Fruit fly (Drosophila melanogaster) whole organism, embryonic: ENCODE data around the gene Naa20A.

Source experiments
- ATbp ChIP-seq: fragments of 200-800 bp; sonication (Bioruptor generic); optimal IDR thresholded peaks from 2 replicates; lab custom pipeline; 2017; ENCODE audit warnings: missing biosample characterization, mild to moderate bottlenecking, missing genetic modification characterization, missing genetic modification reagents
- Blimp-1 ChIP-seq: fragments of 200-800 bp; sonication (Bioruptor generic); optimal IDR thresholded peaks from 3 replicates; lab custom pipeline; 2018; ENCODE audit warnings: missing biosample characterization, missing genetic modification characterization, mild to moderate bottlenecking, moderate library complexity, missing genetic modification reagents
- CG10431 ChIP-seq: fragments of 200-800 bp; sonication (Bioruptor generic); optimal IDR thresholded peaks from 3 replicates; lab custom pipeline; 2018; ENCODE audit warnings: missing biosample characterization, mild to moderate bottlenecking, missing genetic modification characterization
- CG10462 ChIP-seq: fragments of 200-800 bp; sonication (Bioruptor generic); optimal IDR thresholded peaks from 2 replicates; lab custom pipeline; 2016; ENCODE audit warnings: missing biosample characterization, missing genetic modification characterization
- CG10959 ChIP-seq: fragments of 200-800 bp; sonication (Bioruptor generic); IDR thresholded peaks from 2 replicates; pipeline ENCODE4 v1.3.6; 2022; ENCODE audit warnings: missing biosample characterization, missing genetic modification characterization
- CG11456 ChIP-seq: fragments of 200-800 bp; sonication (Bioruptor generic); IDR thresholded peaks from 3 replicates; pipeline ENCODE4 v1.3.6; 2022; ENCODE audit warnings: missing biosample characterization, missing genetic modification characterization
- CG12071 ChIP-seq: fragments of 200-800 bp; sonication (Bioruptor generic); optimal IDR thresholded peaks from 3 replicates; lab custom pipeline; 2018; ENCODE audit warnings: missing biosample characterization, mild to moderate bottlenecking, missing genetic modification characterization
- CG15073 ChIP-seq: fragments of 200-800 bp; sonication (Bioruptor generic); optimal IDR thresholded peaks from 2 replicates; lab custom pipeline; 2016; ENCODE audit warnings: missing biosample characterization, missing genetic modification characterization
- CG16779 ChIP-seq: fragments of 200-800 bp; sonication (Bioruptor generic); IDR thresholded peaks from 2 replicates; pipeline ENCODE4 v1.3.6; 2022; ENCODE audit warnings: missing biosample characterization, missing genetic modification characterization
- CG17328 ChIP-seq: fragments of 200-800 bp; sonication (Bioruptor generic); IDR thresholded peaks from 2 replicates; pipeline ENCODE4 v1.3.6; 2022; ENCODE audit warnings: missing biosample characterization, missing genetic modification characterization
- CG18011 ChIP-seq: fragments of 200-800 bp; sonication (Bioruptor generic); optimal IDR thresholded peaks from 2 replicates; lab custom pipeline; 2017; ENCODE audit warnings: missing biosample characterization, missing genetic modification characterization, mild to moderate bottlenecking, moderate library complexity, missing genotype
- CG2120 ChIP-seq: fragments of 200-800 bp; sonication (Bioruptor generic); optimal IDR thresholded peaks from 3 replicates; lab custom pipeline; 2016; ENCODE audit warnings: missing biosample characterization, missing genetic modification characterization
- CG4854 ChIP-seq: fragments of 200-800 bp; sonication (Bioruptor generic); optimal IDR thresholded peaks from 2 replicates; lab custom pipeline; 2016; ENCODE audit warnings: missing biosample characterization, missing genetic modification characterization, inconsistent platforms
- CG7745 ChIP-seq: fragments of 200-800 bp; sonication (Bioruptor generic); optimal IDR thresholded peaks from 2 replicates; lab custom pipeline; 2018; ENCODE audit warnings: missing biosample characterization, mild to moderate bottlenecking, missing genetic modification characterization, moderate library complexity
- CG7786 ChIP-seq: fragments of 200-800 bp; sonication (Bioruptor generic); optimal IDR thresholded peaks from 2 replicates; lab custom pipeline; 2016; ENCODE audit warnings: missing biosample characterization, missing genetic modification characterization
- CG7839 ChIP-seq: fragments of 200-800 bp; sonication (Bioruptor generic); optimal IDR thresholded peaks from 3 replicates; lab custom pipeline; 2018; ENCODE audit warnings: missing biosample characterization, mild to moderate bottlenecking, missing genetic modification characterization, moderate library complexity
- CG8388 ChIP-seq: fragments of 200-800 bp; sonication (Bioruptor generic); optimal IDR thresholded peaks from 2 replicates; lab custom pipeline; 2019; ENCODE audit warnings: missing biosample characterization, mild to moderate bottlenecking, missing genetic modification characterization, moderate library complexity
- CG9817 ChIP-seq: fragments of 200-800 bp; sonication (Bioruptor generic); optimal IDR thresholded peaks from 2 replicates; lab custom pipeline; 2018; ENCODE audit warnings: missing biosample characterization, mild to moderate bottlenecking, missing genetic modification characterization, moderate library complexity
- Camta ChIP-seq: fragments of 200-800 bp; sonication (Bioruptor generic); optimal IDR thresholded peaks from 2 replicates; lab custom pipeline; 2016; ENCODE audit warnings: missing biosample characterization, missing genetic modification characterization
- CkIIα-i1 ChIP-seq: fragments of 200-800 bp; sonication (Bioruptor generic); IDR thresholded peaks from 2 replicates; pipeline ENCODE4 v1.3.6; 2022; ENCODE audit warnings: missing biosample characterization, missing genetic modification characterization
- Dbx ChIP-seq: fragments of 200-800 bp; sonication (Bioruptor generic); IDR thresholded peaks from 3 replicates; pipeline ENCODE4 v1.3.6; 2022; ENCODE audit warnings: missing biosample characterization, missing genetic modification characterization
- Elba2 ChIP-seq: fragments of 200-800 bp; sonication (Bioruptor generic); optimal IDR thresholded peaks from 3 replicates; lab custom pipeline; 2016; ENCODE audit warnings: missing biosample characterization, missing genetic modification characterization
- Ets97D ChIP-seq: fragments of 200-800 bp; sonication (Bioruptor generic); optimal IDR thresholded peaks from 3 replicates; lab custom pipeline; 2016; ENCODE audit warnings: missing biosample characterization, missing genetic modification characterization
- Fer1 ChIP-seq: fragments of 200-800 bp; sonication (Bioruptor generic); optimal IDR thresholded peaks from 2 replicates; lab custom pipeline; 2017; ENCODE audit warnings: missing biosample characterization, mild to moderate bottlenecking, missing genetic modification characterization
- H15 ChIP-seq: fragments of 200-800 bp; sonication (Bioruptor generic); IDR thresholded peaks from 3 replicates; pipeline ENCODE4 v1.3.6; 2022; ENCODE audit warnings: missing biosample characterization, missing genetic modification characterization
- HHEX ChIP-seq: fragments of 200-800 bp; sonication (Bioruptor generic); optimal IDR thresholded peaks from 3 replicates; lab custom pipeline; 2017; ENCODE audit warnings: missing biosample characterization, mild to moderate bottlenecking, missing genetic modification characterization, missing genetic modification reagents
- NC2α ChIP-seq: fragments of 200-800 bp; sonication (Bioruptor generic); optimal IDR thresholded peaks from 2 replicates; lab custom pipeline; 2016; ENCODE audit warnings: missing biosample characterization, missing genetic modification characterization
- Neu2 ChIP-seq: fragments of 200-800 bp; sonication (Bioruptor generic); optimal IDR thresholded peaks from 3 replicates; lab custom pipeline; 2016; ENCODE audit warnings: missing biosample characterization, missing genetic modification characterization, borderline replicate concordance
- Nf-YC ChIP-seq: fragments of 200-800 bp; optimal IDR thresholded peaks from 3 replicates; lab custom pipeline; 2019; ENCODE audit warnings: missing biosample characterization, mild to moderate bottlenecking, missing genetic modification characterization, moderate library complexity
- Optix ChIP-seq: fragments of 200-800 bp; sonication (Bioruptor generic); IDR thresholded peaks from 3 replicates; pipeline ENCODE4 v1.3.6; 2022; ENCODE audit warnings: missing biosample characterization, missing genetic modification characterization
- Ptx1 ChIP-seq: fragments of 200-800 bp; sonication (Bioruptor generic); IDR thresholded peaks from 2 replicates; pipeline ENCODE4 v1.3.6; 2022; ENCODE audit warnings: missing biosample characterization, missing genetic modification characterization
- Rfx ChIP-seq: fragments of 200-800 bp; sonication (Bioruptor generic); IDR thresholded peaks from 2 replicates; pipeline ENCODE4 v1.3.6; 2022; ENCODE audit warnings: missing biosample characterization, missing genetic modification characterization
- Sry-β ChIP-seq: fragments of 200-800 bp; sonication (Bioruptor generic); optimal IDR thresholded peaks from 2 replicates; lab custom pipeline; 2018; ENCODE audit warnings: missing biosample characterization, mild to moderate bottlenecking, missing genetic modification characterization, moderate library complexity
- Vsx1 ChIP-seq: fragments of 200-800 bp; sonication (Bioruptor generic); optimal IDR thresholded peaks from 2 replicates; lab custom pipeline; 2017; ENCODE audit warnings: missing biosample characterization, mild to moderate bottlenecking, missing genetic modification characterization, missing genetic modification reagents
- bcd ChIP-seq: fragments of 200-800 bp; sonication (Bioruptor generic); optimal IDR thresholded peaks from 2 replicates; lab custom pipeline; 2017; ENCODE audit warnings: missing biosample characterization, mild to moderate bottlenecking, missing genetic modification characterization
- fd3F ChIP-seq: fragments of 200-800 bp; sonication (Bioruptor generic); optimal IDR thresholded peaks from 2 replicates; lab custom pipeline; 2018; ENCODE audit warnings: missing biosample characterization, mild to moderate bottlenecking, missing genetic modification characterization, moderate library complexity
- fd64A ChIP-seq: fragments of 200-800 bp; sonication (Bioruptor generic); optimal IDR thresholded peaks from 3 replicates; lab custom pipeline; 2018; ENCODE audit warnings: missing biosample characterization, mild to moderate bottlenecking, missing genetic modification characterization
- lov ChIP-seq, 2 experiments: fragments of 200-800 bp in 1 of 2; fragments of >200 bp in 1 of 2; sonication (Bioruptor generic) in 1 of 2; IDR thresholded peaks in 1 of 2; optimal IDR thresholded peaks in 1 of 2; 2 replicates in 1 of 2; 3 replicates in 1 of 2; pipeline versions ENCODE4 v1.3.6 to Lab custom; 2017 to 2022; ENCODE audit warnings: missing biosample characterization in 1 of 2, missing genetic modification characterization in 1 of 2
- luna ChIP-seq: fragments of 200-800 bp; sonication (Bioruptor generic); optimal IDR thresholded peaks from 2 replicates; lab custom pipeline; 2016; ENCODE audit warnings: missing biosample characterization, missing genetic modification characterization
- nom ChIP-seq: fragments of 200-800 bp; sonication (Bioruptor generic); optimal IDR thresholded peaks from 2 replicates; lab custom pipeline; 2017; ENCODE audit warnings: missing biosample characterization, missing genetic modification characterization, mild to moderate bottlenecking, moderate library complexity, missing genetic modification reagents
- p53 ChIP-seq: fragments of 200-800 bp; sonication (Bioruptor generic); optimal IDR thresholded peaks from 2 replicates; lab custom pipeline; 2016; ENCODE audit warnings: missing biosample characterization, missing genetic modification characterization
- pb ChIP-seq: fragments of 200-800 bp; sonication (Bioruptor generic); optimal IDR thresholded peaks from 3 replicates; lab custom pipeline; 2016; ENCODE audit warnings: missing biosample characterization, missing genetic modification characterization
- ranshi ChIP-seq: fragments of 200-800 bp; sonication (Bioruptor generic); IDR thresholded peaks from 2 replicates; pipeline ENCODE4 v1.3.6; 2022; ENCODE audit warnings: missing biosample characterization, missing genetic modification characterization
- schlank ChIP-seq: fragments of 200-800 bp; sonication (Bioruptor generic); optimal IDR thresholded peaks from 2 replicates; lab custom pipeline; 2018; ENCODE audit warnings: missing biosample characterization, mild to moderate bottlenecking, missing genetic modification characterization
- scrt ChIP-seq: fragments of 200-800 bp; sonication (Bioruptor generic); optimal IDR thresholded peaks from 2 replicates; lab custom pipeline; 2018; ENCODE audit warnings: missing biosample characterization, mild to moderate bottlenecking, missing genetic modification characterization, moderate library complexity
- sisA ChIP-seq: fragments of 200-800 bp; sonication (Bioruptor generic); IDR thresholded peaks from 2 replicates; pipeline ENCODE4 v1.3.6; 2022; ENCODE audit warnings: missing biosample characterization, missing genetic modification characterization
- unpg ChIP-seq: fragments of 200-800 bp; sonication (Bioruptor generic); optimal IDR thresholded peaks from 3 replicates; lab custom pipeline; 2018; ENCODE audit warnings: missing biosample characterization, mild to moderate bottlenecking, missing genetic modification characterization, moderate library complexity
- zen2 ChIP-seq: fragments of 200-800 bp; sonication (Bioruptor generic); IDR thresholded peaks from 3 replicates; pipeline ENCODE4 v1.3.6; 2022; ENCODE audit warnings: missing biosample characterization, missing genetic modification characterization; ENCODE audit not compliant: partially characterized antibody

Gene Naa20A

dm6 chrX:19597684-19598363 is 25.1 kb downstream of the Naa20A start, which contains the start of gene RpS10b (continued):
- TF ChIP-seq lov (optimal IDR thresholded peaks at IDR 0.05; lab: Kevin White, UChicago) (no peak), lov (GFP tag; IDR thresholded peaks at IDR 0.05; lab: Robert Waterston, UW) (peak; percentile 89), sisA (GFP tag; lab: Robert Waterston, UW) (peak; percentile 55; the same call in 1 of the 2 replicates), Fer1 (peak; percentile 93), CG9817 (tag; lab: Kevin White, UChicago) (peak; percentile 77), fd64A (peak; percentile 95), CG7839 (peak; percentile 83), Sry-β (GFP tag; lab: Kevin White, UChicago) (peak; percentile 56), CG2120 (GFP tag; lab: Kevin White, UChicago) (peak; percentile 65), CG17328 (GFP tag; lab: Robert Waterston, UW) (peak; percentile 89), p53 (peak; percentile 83), scrt (GFP tag; lab: Kevin White, UChicago) (peak; percentile 88), Nf-YC (tag; lab: Kevin White, UChicago) (peak; percentile 71), fd3F (GFP tag; lab: Kevin White, UChicago) (peak; percentile 77), Vsx1 (GFP tag; lab: Kevin White, UChicago) (peak; percentile 93), Rfx (GFP tag; lab: Robert Waterston, UW) (peak; percentile 80), Optix (GFP tag; lab: Robert Waterston, UW) (peak; percentile 78), ranshi (GFP tag; lab: Robert Waterston, UW) (peak; percentile 75), CG11456 (peak; percentile 90), HHEX (GFP tag; lab: Kevin White, UChicago) (peak; percentile 95), pb (GFP tag; lab: Kevin White, UChicago) (peak; percentile 93), Neu2 (peak; percentile 80), CG15073 (GFP tag; lab: Kevin White, UChicago) (no peak), CG10959 (peak; percentile 64), ATbp (GFP tag; lab: Kevin White, UChicago) (peak; percentile 92), unpg (GFP tag; lab: Kevin White, UChicago) (peak; percentile 82), Dbx (GFP tag; lab: Robert Waterston, UW) (peak; percentile 81), nom (GFP tag; lab: Kevin White, UChicago) (peak; percentile 96), Ptx1 (GFP tag; lab: Robert Waterston, UW) (peak; percentile 61), CG7745 (tag; lab: Kevin White, UChicago) (peak; percentile 44), NC2α (GFP tag; lab: Kevin White, UChicago) (peak; percentile 94), bcd (GFP tag; lab: Kevin White, UChicago) (peak; percentile 95), CkIIα-i1 (0 out of 2 replicates have a peak, but pooled peaks have one; percentile 17), CG16779 (GFP tag; lab: Robert Waterston, UW) (peak; percentile 67; the same call in 1 of the 2 replicates), CG8388 (GFP tag; lab: Kevin White, UChicago) (peak; percentile 74), Elba2 (GFP tag; lab: Kevin White, UChicago) (peak; percentile 86), CG18011 (GFP tag; lab: Kevin White, UChicago) (peak; percentile 84), zen2 (GFP tag; lab: Robert Waterston, UW) (peak; percentile 77; the same call in 1 of the 3 replicates), CG10462 (GFP tag; lab: Kevin White, UChicago) (peak; percentile 54), Ets97D (GFP tag; lab: Kevin White, UChicago) (peak; percentile 99), Blimp-1 (GFP tag; lab: Kevin White, UChicago) (peak; percentile 57), Camta (GFP tag; lab: Kevin White, UChicago) (peak; percentile 73), H15 (peak; percentile 75), CG12071 (peak; percentile 94), schlank (tag; lab: Kevin White, UChicago) (peak; percentile 91), CG10431 (GFP tag; lab: Kevin White, UChicago) (peak; percentile 96), luna (GFP tag; lab: Kevin White, UChicago) (peak; percentile 47), CG7786 (GFP tag; lab: Kevin White, UChicago) (peak; percentile 81), CG4854 (GFP tag; lab: Kevin White, UChicago) (peak; percentile 87)
